Worm (Caenorhabditis elegans) whole organism, L4 larva: ENCODE data around the gene syd-1.

Experiments used
- D1046.2 ChIP-seq: fragments of 200-800 bp; sonication (Bioruptor generic); IDR thresholded peaks from 2 replicates; pipeline ENCODE4 v1.3.6; 2022; ENCODE audit warnings: missing genetic modification characterization, missing compliant biosample characterization
- F10B5.3 ChIP-seq: sonication (generic microtip); optimal IDR thresholded peaks from 2 replicates; lab custom pipeline; 2016; ENCODE audit warnings: mild to moderate bottlenecking, missing genetic modification characterization, missing compliant biosample characterization
- F26F4.8 ChIP-seq: fragments of 200-800 bp; sonication (Bioruptor generic); conservative IDR thresholded peaks from 2 replicates; pipeline ENCODE4 v1.3.6; 2022; ENCODE audit warnings: missing genetic modification characterization, missing compliant biosample characterization
- F49E8.2 ChIP-seq: sonication (generic microtip); optimal IDR thresholded peaks from 2 replicates; lab custom pipeline; 2016; ENCODE audit warnings: missing compliant biosample characterization, mild to moderate bottlenecking, missing genetic modification characterization, borderline replicate concordance
- Y105C5A.15 ChIP-seq: fragments of 200-800 bp; sonication (Bioruptor generic); IDR thresholded peaks from 2 replicates; pipeline ENCODE4 v1.3.6; 2022; ENCODE audit warnings: missing genetic modification characterization, missing compliant biosample characterization
- Y48G9A.11 ChIP-seq: fragments of 200-800 bp; sonication (Bioruptor generic); IDR thresholded peaks from 2 replicates; pipeline ENCODE4 v1.3.6; 2022; ENCODE audit warnings: missing genetic modification reagents, missing genetic modification characterization, missing compliant biosample characterization
- aha-1 ChIP-seq: fragments of 150-350 bp; peaks from one replicate; lab custom pipeline; 2014; ENCODE audit warnings: missing biosample characterization, missing genetic modification characterization
- aly-2 ChIP-seq: sonication (generic microtip); optimal IDR thresholded peaks from 2 replicates; lab custom pipeline; 2018; ENCODE audit warnings: missing biosample characterization, missing genetic modification characterization
- ama-1 ChIP-seq: fragments of 150-350 bp; optimal IDR thresholded peaks from 2 replicates; lab custom pipeline; 2014; ENCODE audit warnings: inconsistent platforms, mixed read lengths
- ceh-20 ChIP-seq: fragments of 200-800 bp; sonication (Bioruptor generic); IDR thresholded peaks from 2 replicates; pipeline ENCODE4 v1.3.6; 2022; ENCODE audit warnings: missing genetic modification reagents, missing genetic modification characterization, missing compliant biosample characterization
- ceh-82 ChIP-seq: sonication (generic microtip); optimal IDR thresholded peaks from 2 replicates; lab custom pipeline; 2017; ENCODE audit warnings: missing biosample characterization, missing genetic modification characterization
- ces-1 ChIP-seq: fragments of 150-350 bp; sonication (generic microtip); optimal IDR thresholded peaks from 4 replicates; lab custom pipeline; 2014; ENCODE audit warnings: missing biosample characterization, missing genetic modification reagents, missing genetic modification characterization
- daf-16 ChIP-seq, 3 experiments: sonication (generic microtip); optimal IDR thresholded peaks; 2 replicates each; lab custom pipeline; 2016 to 2017; ENCODE audit warnings: missing genetic modification characterization in 3 of 3, missing genetic modification reagents in 3 of 3, mild to moderate bottlenecking in 2 of 3, missing compliant biosample characterization in 2 of 3, missing biosample characterization in 1 of 3, moderate library complexity in 1 of 3
- daf-19 ChIP-seq: fragments of 200-800 bp; sonication (Bioruptor generic); conservative IDR thresholded peaks from 2 replicates; pipeline ENCODE4 v1.3.6; 2022; ENCODE audit warnings: missing genetic modification characterization, missing compliant biosample characterization
- daf-8 ChIP-seq: fragments of 200-800 bp; sonication (Bioruptor generic); IDR thresholded peaks from 2 replicates; pipeline ENCODE4 v1.3.6; 2022; ENCODE audit warnings: missing genetic modification characterization, missing compliant biosample characterization
- dmd-6 ChIP-seq: fragments of 200-800 bp; sonication (Bioruptor generic); IDR thresholded peaks from 2 replicates; pipeline ENCODE4 v1.3.6; 2022; ENCODE audit warnings: missing genetic modification reagents, missing genetic modification characterization, missing compliant biosample characterization
- dve-1 ChIP-seq: sonication (generic microtip); optimal IDR thresholded peaks from 2 replicates; lab custom pipeline; 2017; ENCODE audit warnings: antibody characterized with exemption, mild to moderate bottlenecking, missing genetic modification characterization, missing compliant biosample characterization; ENCODE audit not compliant: insufficient read depth
- fkh-10 ChIP-seq: fragments of 150-350 bp; optimal IDR thresholded peaks from 2 replicates; lab custom pipeline; 2014; ENCODE audit warnings: missing biosample characterization, missing genetic modification reagents, missing genetic modification characterization
- gei-8 ChIP-seq: fragments of 200-800 bp; sonication (Bioruptor generic); optimal IDR thresholded peaks from 2 replicates; lab custom pipeline; 2018; ENCODE audit warnings: mild to moderate bottlenecking, missing genetic modification characterization, missing compliant biosample characterization
- hlh-11 ChIP-seq: fragments of 200-800 bp; sonication (Bioruptor generic); optimal IDR thresholded peaks from 2 replicates; lab custom pipeline; 2018; ENCODE audit warnings: mild to moderate bottlenecking, missing genetic modification characterization, missing compliant biosample characterization
- hlh-30 ChIP-seq: sonication (generic microtip); optimal IDR thresholded peaks from 2 replicates; lab custom pipeline; 2017; ENCODE audit warnings: antibody characterized with exemption, mild to moderate bottlenecking, missing genetic modification characterization, missing compliant biosample characterization; ENCODE audit not compliant: insufficient read depth
- hmg-1.1 ChIP-seq: fragments of 200-800 bp; sonication (Bioruptor generic); IDR thresholded peaks from 2 replicates; pipeline ENCODE4 v1.3.6; 2022; ENCODE audit warnings: missing genetic modification reagents, missing genetic modification characterization, missing compliant biosample characterization
- lin-38 ChIP-seq: fragments of 200-800 bp; sonication (Bioruptor generic); IDR thresholded peaks from 2 replicates; pipeline ENCODE4 v1.3.6; 2022; ENCODE audit warnings: missing genetic modification reagents, missing genetic modification characterization, missing compliant biosample characterization
- lsy-2 ChIP-seq, 2 experiments: fragments of 150-350 bp in 1 of 2; sonication (generic microtip) in 1 of 2; optimal IDR thresholded peaks; 2 replicates each; lab custom pipeline; 2014 to 2017; ENCODE audit warnings: missing biosample characterization in 2 of 2, missing genetic modification characterization in 2 of 2
- madf-5 ChIP-seq, 2 experiments: fragments of 200-800 bp; sonication (Bioruptor generic); IDR thresholded peaks; 2 replicates each; pipeline ENCODE4 v1.3.6; 2022; ENCODE audit warnings: missing compliant biosample characterization in 2 of 2, missing genetic modification characterization in 2 of 2
- mep-1 ChIP-seq: fragments of 150-350 bp; sonication (generic microtip); optimal IDR thresholded peaks from 3 replicates; lab custom pipeline; 2014; ENCODE audit warnings: missing biosample characterization, missing genetic modification characterization
- mes-2 ChIP-seq: sonication (generic microtip); optimal IDR thresholded peaks from 2 replicates; lab custom pipeline; 2016; ENCODE audit warnings: missing genotype, mild to moderate bottlenecking, missing genetic modification characterization, missing compliant biosample characterization; ENCODE audit not compliant: poor library complexity, severe bottlenecking
- mxl-2 ChIP-seq: fragments of 200-800 bp; sonication (Bioruptor generic); conservative IDR thresholded peaks from 2 replicates; pipeline ENCODE4 v1.3.6; 2022; ENCODE audit warnings: missing genetic modification reagents, missing genetic modification characterization, missing compliant biosample characterization
- mxl-3 ChIP-seq: fragments of 200-800 bp; sonication (Bioruptor generic); optimal IDR thresholded peaks from 2 replicates; lab custom pipeline; 2018; ENCODE audit warnings: mild to moderate bottlenecking, missing genetic modification characterization, missing compliant biosample characterization
- nhr-10 ChIP-seq: fragments of 150-350 bp; optimal IDR thresholded peaks from 2 replicates; lab custom pipeline; 2014; ENCODE audit warnings: missing biosample characterization, missing genetic modification characterization
- nhr-237 ChIP-seq: sonication (generic microtip); optimal IDR thresholded peaks from 2 replicates; lab custom pipeline; 2017; ENCODE audit warnings: missing biosample characterization, missing genetic modification characterization
- nhr-28 ChIP-seq: fragments of 150-350 bp; optimal IDR thresholded peaks from 2 replicates; lab custom pipeline; 2014; ENCODE audit warnings: missing biosample characterization, missing genetic modification characterization
- nhr-41 ChIP-seq: fragments of 200-800 bp; sonication (Bioruptor generic); IDR thresholded peaks from 2 replicates; pipeline ENCODE4 v1.3.6; 2022; ENCODE audit warnings: missing genetic modification reagents, missing genetic modification characterization, missing compliant biosample characterization
- nhr-42 ChIP-seq: fragments of 200-800 bp; sonication (Bioruptor generic); IDR thresholded peaks from 2 replicates; pipeline ENCODE4 v1.3.6; 2022; ENCODE audit warnings: missing genetic modification characterization, missing compliant biosample characterization
- nhr-77 ChIP-seq: fragments of 150-350 bp; optimal IDR thresholded peaks from 2 replicates; lab custom pipeline; 2014; ENCODE audit warnings: missing biosample characterization, missing genetic modification characterization
- pha-4 ChIP-seq, 2 experiments: fragments of 150-350 bp in 1 of 2; fragments of 200-800 bp in 1 of 2; sonication (Bioruptor generic) in 1 of 2; IDR thresholded peaks in 1 of 2; optimal IDR thresholded peaks in 1 of 2; 2 replicates each; pipeline versions ENCODE4 v1.3.6 to Lab custom; 2014 to 2022; ENCODE audit warnings: missing genetic modification characterization in 2 of 2, missing genetic modification reagents in 2 of 2, missing biosample characterization in 1 of 2, missing compliant biosample characterization in 1 of 2
- pqm-1 ChIP-seq: sonication (generic microtip); optimal IDR thresholded peaks from 2 replicates; lab custom pipeline; 2017; ENCODE audit warnings: missing biosample characterization, missing genetic modification characterization
- sdz-12 ChIP-seq: fragments of 200-800 bp; sonication (Bioruptor generic); optimal IDR thresholded peaks from 2 replicates; lab custom pipeline; 2018; ENCODE audit warnings: mild to moderate bottlenecking, missing genetic modification characterization, missing compliant biosample characterization
- snpc-4 ChIP-seq: fragments of 150-350 bp; optimal IDR thresholded peaks from 2 replicates; lab custom pipeline; 2014; ENCODE audit warnings: missing biosample characterization, missing genetic modification characterization
- spr-3 ChIP-seq: fragments of 200-800 bp; sonication (Bioruptor generic); optimal IDR thresholded peaks from 2 replicates; lab custom pipeline; 2018; ENCODE audit warnings: mild to moderate bottlenecking, missing genetic modification characterization, missing compliant biosample characterization
- unc-62 ChIP-seq, 3 experiments: fragments of 150-350 bp in 1 of 3; sonication (generic microtip); optimal IDR thresholded peaks in 2 of 3; peaks in 1 of 3; 1 replicate in 1 of 3; 2 replicates in 2 of 3; lab custom pipeline; 2014 to 2017; ENCODE audit warnings: missing biosample characterization in 3 of 3, missing genetic modification characterization in 3 of 3, missing genetic modification reagents in 3 of 3, missing genotype in 1 of 3
- zag-1 ChIP-seq: fragments of 150-350 bp; optimal IDR thresholded peaks from 2 replicates; lab custom pipeline; 2014; ENCODE audit warnings: missing biosample characterization, missing genetic modification characterization
- zfp-3 ChIP-seq: fragments of 200-800 bp; sonication (Bioruptor generic); conservative IDR thresholded peaks from 2 replicates; pipeline ENCODE4 v1.3.6; 2022; ENCODE audit warnings: missing genetic modification reagents, missing genetic modification characterization, missing compliant biosample characterization
- zip-2 ChIP-seq: fragments of 150-350 bp; optimal IDR thresholded peaks from 2 replicates; lab custom pipeline; 2014; ENCODE audit warnings: missing biosample characterization, missing genetic modification characterization
- ztf-11 ChIP-seq: fragments of 150-350 bp; optimal IDR thresholded peaks from 2 replicates; lab custom pipeline; 2014; ENCODE audit warnings: missing biosample characterization, missing genetic modification characterization

syd-1 gene

DNA sequence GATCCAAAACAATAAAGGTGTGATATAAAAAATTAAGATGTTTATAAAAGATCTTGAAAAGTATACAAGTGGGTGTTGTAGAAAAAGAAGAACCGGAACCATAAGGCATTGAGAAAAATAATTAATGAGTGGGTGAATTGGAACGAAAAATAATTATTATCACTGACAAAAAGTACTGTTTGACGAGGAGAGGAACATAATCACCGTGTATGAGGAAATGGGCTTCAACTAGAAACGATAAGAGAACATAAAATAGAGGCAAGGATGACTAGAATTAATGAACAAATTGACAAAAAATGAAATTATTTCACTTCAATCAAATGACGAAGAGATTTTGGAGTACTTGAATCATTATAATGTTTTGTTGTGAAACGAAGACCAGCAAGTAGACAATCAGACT, 23.5 kb upstream of the syd-1 start:
- TF ChIP-seq pqm-1 (tag; lab: Kevin White, UChicago) (peak; percentile 92), Y48G9A.11 (GFP tag; lab: Robert Waterston, UW) (no peak), nhr-28 (peak; percentile 72), zag-1 (tag; lab: Kevin White, UChicago) (no peak), nhr-10 (tag; lab: Kevin White, UChicago) (no peak), daf-16 (GFP tag; optimal IDR thresholded peaks at IDR 0.05; lab: Kevin White, UChicago) (no peak), daf-16 (tag; optimal IDR thresholded peaks at IDR 0.05; lab: Kevin White, UChicago) (peak; percentile 18), gei-8 (GFP tag; lab: Kevin White, UChicago) (no peak), mep-1 (tag; lab: Kevin White, UChicago) (peak; percentile 11), dmd-6 (0 out of 2 replicates have a peak, but pooled peaks have one; percentile 19), aha-1 (peak; percentile 63), F10B5.3 (tag; lab: Kevin White, UChicago) (no peak), hlh-30 (tag; lab: Kevin White, UChicago) (no peak), ceh-20 (GFP tag; lab: Robert Waterston, UW) (no peak), lsy-2 (tag; optimal IDR thresholded peaks at IDR 0.05; lab: Kevin White, UChicago) (peak; percentile 4 to 23), spr-3 (GFP tag; lab: Kevin White, UChicago) (no peak), nhr-42 (GFP tag; lab: Robert Waterston, UW) (no peak)

- TF ChIP-seq pha-4 (GFP tag; IDR thresholded peaks at IDR 0.05; lab: Robert Waterston, UW) (no peak), pha-4 (tag; optimal IDR thresholded peaks at IDR 0.05; lab: Kevin White, UChicago) (no peak), daf-19 (GFP tag; lab: Robert Waterston, UW) (no peak), mxl-2 (GFP tag; lab: Robert Waterston, UW) (no peak), madf-5 (GFP tag; IDR thresholded peaks at IDR 0.05; lab: Robert Waterston, UW) (no peak), mes-2 (no peak), F26F4.8 (GFP tag; lab: Robert Waterston, UW) (no peak), Y105C5A.15 (GFP tag; lab: Robert Waterston, UW) (no peak), zip-2 (tag; lab: Kevin White, UChicago) (no peak), lsy-2 (tag; optimal IDR thresholded peaks at IDR 0.05; lab: Kevin White, UChicago) (peak in 1 of 2 experiments; percentile 6)
Observed at ce11 chrII:7616141-7616540, 21.4 kb upstream of the syd-1 start, which contains the start of gene cdc-42. Gene cdc-42 (plus strand): TSS chrII:7616452.

DNA sequence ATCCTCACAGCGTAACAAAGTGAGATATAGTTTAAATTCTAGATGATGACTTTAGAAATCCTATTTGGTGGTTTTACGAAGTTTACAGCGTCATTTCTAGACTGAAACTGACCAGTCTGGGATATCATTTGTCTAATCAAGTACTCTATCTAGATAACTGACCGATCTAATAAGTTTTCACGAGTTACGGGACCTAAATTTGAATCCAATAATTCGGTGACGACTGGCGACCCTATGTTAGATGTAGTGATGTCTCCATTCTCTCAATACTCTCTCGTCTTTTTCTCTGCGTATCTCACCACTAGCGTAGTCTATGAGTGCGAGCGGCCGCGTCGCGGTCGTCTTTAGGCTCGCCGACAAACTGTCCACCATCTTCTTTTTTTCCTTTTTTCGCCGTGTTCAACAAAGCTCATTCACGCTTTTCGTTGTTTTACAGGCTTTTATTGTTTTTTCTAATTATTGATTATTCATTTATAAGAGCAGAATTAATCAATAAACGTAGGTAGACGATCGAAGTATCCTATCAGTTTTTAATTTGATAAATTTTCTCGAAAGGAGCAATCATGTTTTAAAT, 20.7 kb upstream of the syd-1 start:
- TF ChIP-seq nhr-237 (tag; lab: Kevin White, UChicago): no peak
- TF ChIP-seq fkh-10 (GFP tag; lab: Kevin White, UChicago): no peak
- peak; percentile 70 for TF ChIP-seq mes-2
- no peak for TF ChIP-seq ces-1 (GFP tag; lab: Kevin White, UChicago)
- TF ChIP-seq lin-38 (GFP tag; lab: Robert Waterston, UW): peak; percentile 35; the same call in 1 of the 2 replicates
- no peak for TF ChIP-seq nhr-42 (GFP tag; lab: Robert Waterston, UW)
- TF ChIP-seq mxl-3 (GFP tag; lab: Kevin White, UChicago): no peak
- TF ChIP-seq daf-8 (GFP tag; lab: Robert Waterston, UW): no peak
- TF ChIP-seq ceh-82 (tag; lab: Kevin White, UChicago): no peak
- no peak for TF ChIP-seq nhr-77 (tag; lab: Kevin White, UChicago)
- TF ChIP-seq hlh-30 (tag; lab: Kevin White, UChicago): no peak
- peak; percentile 46 for TF ChIP-seq dve-1 (tag; lab: Kevin White, UChicago)
- peak; percentile 12 for TF ChIP-seq hlh-11 (tag; lab: Kevin White, UChicago)
- no peak for TF ChIP-seq nhr-41 (GFP tag; lab: Robert Waterston, UW)
- TF ChIP-seq sdz-12: no peak
- TF ChIP-seq Y105C5A.15 (GFP tag; lab: Robert Waterston, UW): no peak
- no peak for TF ChIP-seq ceh-20 (GFP tag; lab: Robert Waterston, UW)
- TF ChIP-seq snpc-4 (tag; lab: Kevin White, UChicago): no peak
- TF ChIP-seq aly-2 (tag; lab: Kevin White, UChicago): no peak
- TF ChIP-seq hmg-1.1 (GFP tag; lab: Robert Waterston, UW): peak; percentile 47; the same call in 1 of the 2 replicates
- no peak for TF ChIP-seq ztf-11
- peak; percentile 62 for TF ChIP-seq ama-1 (lab: Kevin White, UChicago)
- no peak for TF ChIP-seq D1046.2 (GFP tag; lab: Robert Waterston, UW)
- no peak for TF ChIP-seq mxl-2 (GFP tag; lab: Robert Waterston, UW)
- TF ChIP-seq aha-1: no peak
- TF ChIP-seq unc-62 (GFP tag; optimal IDR thresholded peaks at IDR 0.05 in 1 of 2; lab: Kevin White, UChicago): no peak
- no peak for TF ChIP-seq unc-62 (tag; optimal IDR thresholded peaks at IDR 0.05; lab: Kevin White, UChicago)
- TF ChIP-seq zfp-3 (GFP tag; lab: Robert Waterston, UW): no peak
- TF ChIP-seq F49E8.2 (tag; lab: Kevin White, UChicago): no peak
